Fruit fly (Drosophila melanogaster): ENCODE measurements around the gene CG33080.

The CG33080 gene

dm6 chrX:5672243-5673051 is 45.1 kb downstream of the CG33080 start, which contains the start of gene RpL35 (continued):
- TF ChIP-seq CG14441 (GFP tag; IDR thresholded peaks at IDR 0.05) = no peak
- TF ChIP-seq org-1 (GFP tag; optimal IDR thresholded peaks at IDR 0.05) = peak; percentile 23
- TF ChIP-seq Nf-YC (tag; optimal IDR thresholded peaks at IDR 0.05) = peak; percentile 30
- no peak for TF ChIP-seq lbe (GFP tag; optimal IDR thresholded peaks at IDR 0.05)
- no peak for TF ChIP-seq dan (GFP tag; IDR thresholded peaks at IDR 0.05)
- TF ChIP-seq Hr3 (GFP tag; optimal IDR thresholded peaks at IDR 0.05) = no peak
- no peak for TF ChIP-seq grn (GFP tag; optimal IDR thresholded peaks at IDR 0.05)
- TF ChIP-seq bowl (GFP tag; IDR thresholded peaks at IDR 0.05) = no peak
- TF ChIP-seq so (GFP tag; IDR thresholded peaks at IDR 0.05) = no peak
- no peak for TF ChIP-seq sr (GFP tag; IDR thresholded peaks at IDR 0.05)
- peak; percentile 7 for TF ChIP-seq CG15696 (tag; optimal IDR thresholded peaks at IDR 0.05)
- TF ChIP-seq trem (tag; optimal IDR thresholded peaks at IDR 0.05) = no peak
- no peak for TF ChIP-seq az2 (GFP tag; optimal IDR thresholded peaks at IDR 0.05)
- no peak for TF ChIP-seq Optix (GFP tag; IDR thresholded peaks at IDR 0.05)
- no peak for TF ChIP-seq h (optimal IDR thresholded peaks at IDR 0.05)
- no peak for TF ChIP-seq CG5245 (GFP tag; optimal IDR thresholded peaks at IDR 0.05)
- TF ChIP-seq vvl (GFP tag; IDR thresholded peaks at IDR 0.05) = peak; percentile 51; the same call in 1 of the 2 replicates
- peak; percentile 29 for TF ChIP-seq gcm (GFP tag; optimal IDR thresholded peaks at IDR 0.05)
- no peak for TF ChIP-seq pb (GFP tag; optimal IDR thresholded peaks at IDR 0.05)
- peak; percentile 26 for TF ChIP-seq CG2875 (GFP tag; optimal IDR thresholded peaks at IDR 0.05)
- peak; percentile 56 for TF ChIP-seq wek (GFP tag; optimal IDR thresholded peaks at IDR 0.05)
- no peak for TF ChIP-seq zen (tag; optimal IDR thresholded peaks at IDR 0.05)
- TF ChIP-seq disco-r (GFP tag; optimal IDR thresholded peaks at IDR 0.05) = no peak
- 0 out of 2 replicates have a peak, but pooled peaks have one; percentile 5 for TF ChIP-seq HLH3B (GFP tag; IDR thresholded peaks at IDR 0.05)
- TF ChIP-seq gcm2 (GFP tag; optimal IDR thresholded peaks at IDR 0.05) = peak; percentile 26
- TF ChIP-seq gce (GFP tag; IDR thresholded peaks at IDR 0.05) = no peak
- TF ChIP-seq ssp (GFP tag; IDR thresholded peaks at IDR 0.05) = no peak
- TF ChIP-seq CG13123 (GFP tag; optimal IDR thresholded peaks at IDR 0.05) = no peak
- 0 out of 2 replicates have a peak, but pooled peaks have one; percentile 43 for TF ChIP-seq sna (GFP tag; IDR thresholded peaks at IDR 0.05; ENCODE audit: partially characterized antibody)
- peak; percentile 16 for TF ChIP-seq CG7271 (tag; optimal IDR thresholded peaks at IDR 0.05)
- peak; percentile 6 for TF ChIP-seq Nf-YB (GFP tag; optimal IDR thresholded peaks at IDR 0.05)
- TF ChIP-seq CG9797 (GFP tag; optimal IDR thresholded peaks at IDR 0.05) = peak; percentile 46
- TF ChIP-seq gfzf (GFP tag; optimal IDR thresholded peaks at IDR 0.05) = peak; percentile 59
- 0 out of 2 replicates have a peak, but pooled peaks have one; percentile 28 for TF ChIP-seq toy (GFP tag; IDR thresholded peaks at IDR 0.05)
- peak; percentile 31 for TF ChIP-seq CG18599 (GFP tag; optimal IDR thresholded peaks at IDR 0.05)
- no peak for TF ChIP-seq CG15011 (GFP tag; optimal IDR thresholded peaks at IDR 0.05)
- TF ChIP-seq prd (optimal IDR thresholded peaks at IDR 0.05) = no peak
- no peak; the same call in 2 of the 3 replicates for TF ChIP-seq prd (GFP tag; IDR thresholded peaks at IDR 0.05)
- TF ChIP-seq Bteb2 (GFP tag; optimal IDR thresholded peaks at IDR 0.05) = peak; percentile 23
- no peak for TF ChIP-seq Neu2 (GFP tag; optimal IDR thresholded peaks at IDR 0.05; ENCODE audit: borderline replicate concordance)
- no peak for TF ChIP-seq gro (GFP tag; optimal IDR thresholded peaks at IDR 0.05)
- TF ChIP-seq fd3F (GFP tag; optimal IDR thresholded peaks at IDR 0.05) = no peak
- TF ChIP-seq CG10321 (GFP tag; IDR thresholded peaks at IDR 0.05) = no peak
- no peak for TF ChIP-seq pros (GFP tag; optimal IDR thresholded peaks at IDR 0.05)
- no peak for TF ChIP-seq Drgx (GFP tag; IDR thresholded peaks at IDR 0.05)
- TF ChIP-seq D (optimal IDR thresholded peaks at IDR 0.05) = peak; percentile 53
- TF ChIP-seq D (GFP tag; optimal IDR thresholded peaks at IDR 0.05) = peak; percentile 12
- peak; percentile 1 for TF ChIP-seq Deaf1 (tag; optimal IDR thresholded peaks at IDR 0.05)
- TF ChIP-seq Doc3 (GFP tag; IDR thresholded peaks at IDR 0.05; ENCODE audit: partially characterized antibody) = 0 out of 3 replicates have a peak, but pooled peaks have one; percentile 40
- no peak for TF ChIP-seq CG8281 (tag; optimal IDR thresholded peaks at IDR 0.05)

Measured in whole organism, embryonic.